Worm (Caenorhabditis elegans): Measurements from ENCODE around the gene tsp-5.
"Not testable (repeated sequence)": the region's sequence is repeated elsewhere in the genome, so short reads cannot be mapped to it uniquely, and the experiment has no call there.

Gene tsp-5

ce11 chrIV:13619203-13619602 is 27.7 kb upstream of the tsp-5 start, which contains the start of gene C08F11.3:
Gene C08F11.3 (plus strand): TSS chrIV:13619503.
- TF ChIP-seq nfya-1 (tag; optimal IDR thresholded peaks at IDR 0.05), result no peak
- TF ChIP-seq rnt-1 (tag; optimal IDR thresholded peaks at IDR 0.05), result no peak

ce11 chrIV:13609755-13610154 is 18.2 kb upstream of the tsp-5 start, which contains the start of gene C08F11.13:
Gene C08F11.13 (minus strand): TSS chrIV:13609892.
- no peak for TF ChIP-seq sox-4 (tag; optimal IDR thresholded peaks at IDR 0.05)

- no peak for TF ChIP-seq pha-2 (tag; optimal IDR thresholded peaks at IDR 0.05)
- no peak for TF ChIP-seq lim-6 (tag; optimal IDR thresholded peaks at IDR 0.05)
- TF ChIP-seq ceh-24 (tag; optimal IDR thresholded peaks at IDR 0.05), result no peak
- no peak for TF ChIP-seq K02D7.2 (tag; optimal IDR thresholded peaks at IDR 0.05)
- no peak for TF ChIP-seq ceh-34 (tag; optimal IDR thresholded peaks at IDR 0.05)
- TF ChIP-seq ceh-22 (tag; optimal IDR thresholded peaks at IDR 0.05), result no peak
- TF ChIP-seq dmd-4 (tag; optimal IDR thresholded peaks at IDR 0.05; ENCODE audit: borderline replicate concordance), result no peak
- no peak for TF ChIP-seq hlh-15 (tag; optimal IDR thresholded peaks at IDR 0.05)
- no peak for TF ChIP-seq elt-2 (tag; optimal IDR thresholded peaks at IDR 0.05)
- no peak for TF ChIP-seq tbx-7 (tag; optimal IDR thresholded peaks at IDR 0.05)
- TF ChIP-seq rnt-1 (tag; optimal IDR thresholded peaks at IDR 0.05), result no peak
- no peak for TF ChIP-seq nhr-232 (tag; optimal IDR thresholded peaks at IDR 0.05)
- no peak for TF ChIP-seq T23F11.4 (GFP tag; optimal IDR thresholded peaks at IDR 0.05)
- TF ChIP-seq ceh-30 (tag; optimal IDR thresholded peaks at IDR 0.05), result no peak
- TF ChIP-seq ceh-48 (tag; optimal IDR thresholded peaks at IDR 0.05), result no peak
- TF ChIP-seq unc-3 (GFP tag; conservative IDR thresholded peaks at IDR 0.05), result no peak
- TF ChIP-seq unc-3 (tag; optimal IDR thresholded peaks at IDR 0.05), result no peak
- no peak for TF ChIP-seq syd-9 (tag; optimal IDR thresholded peaks at IDR 0.05)
- TF ChIP-seq K09A11.1 (tag; optimal IDR thresholded peaks at IDR 0.05; ENCODE audit: insufficient read depth), result no peak
- no peak for TF ChIP-seq eyg-1 (tag; optimal IDR thresholded peaks at IDR 0.05)
These were observed 10.6 kb upstream of the tsp-5 start, which contains the start of gene Y45F10B.59 for ce11 chrIV:13601973-13602669. Gene Y45F10B.59 (plus strand): TSS chrIV:13602619.

- no peak for TF ChIP-seq nhr-11 (tag; optimal IDR thresholded peaks at IDR 0.05)
- no peak for TF ChIP-seq hlh-13 (GFP tag; optimal IDR thresholded peaks at IDR 0.05)
- no peak for TF ChIP-seq sox-2 (GFP tag; IDR thresholded peaks at IDR 0.05)
- no peak for TF ChIP-seq unc-55 (GFP tag; optimal IDR thresholded peaks at IDR 0.05)
- TF ChIP-seq ceh-2 (tag; optimal IDR thresholded peaks at IDR 0.05), result no peak
- no peak for TF ChIP-seq pha-4 (tag; optimal IDR thresholded peaks at IDR 0.05)
- no peak for TF ChIP-seq rnt-1 (tag; optimal IDR thresholded peaks at IDR 0.05)
These were observed 9.9 kb upstream of the tsp-5 start for ce11 chrIV:13601428-13601827.

- TF ChIP-seq nhr-11 (tag; optimal IDR thresholded peaks at IDR 0.05) (no peak), pros-1 (tag; optimal IDR thresholded peaks at IDR 0.05) (no peak), pqm-1 (tag; optimal IDR thresholded peaks at IDR 0.05) (no peak), ceh-19 (GFP tag; optimal IDR thresholded peaks at IDR 0.05) (no peak), ztf-16 (tag; optimal IDR thresholded peaks at IDR 0.05) (no peak)
These were observed 9.1 kb upstream of the tsp-5 start for ce11 chrIV:13600643-13601042.

ce11 chrIV:13597813-13598212 is 6.3 kb upstream of the tsp-5 start, which contains the start of gene Y45F10B.9:
Gene Y45F10B.9 (minus strand): TSS chrIV:13597913.
- not testable (repeated sequence) for TF ChIP-seq sox-2 (GFP tag; IDR thresholded peaks at IDR 0.05); ceh-18 (tag; optimal IDR thresholded peaks at IDR 0.05); C38D4.7 (GFP tag; optimal IDR thresholded peaks at IDR 0.05)
